Worm (Caenorhabditis elegans): ENCODE results near the gene nhr-12.

DNA sequence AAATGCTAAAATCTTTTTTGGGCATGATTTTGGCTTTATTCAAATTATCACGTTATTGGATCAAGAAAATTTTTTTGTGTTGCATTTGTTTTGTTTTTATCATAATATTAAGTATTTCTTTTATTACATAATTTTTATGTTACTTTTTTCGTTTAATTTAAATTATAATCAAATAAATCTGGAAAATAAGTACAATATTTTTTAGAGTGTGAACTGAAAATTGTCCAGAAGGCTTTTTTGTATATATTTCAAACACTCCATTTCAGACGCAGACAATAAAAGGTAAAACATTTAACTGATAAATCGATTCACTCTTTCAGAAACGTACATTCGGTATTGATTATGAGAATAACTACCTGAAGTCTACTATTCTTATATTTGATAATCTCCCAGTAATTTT is 23.5 kb upstream of the nhr-12 start, which contains the start of gene C08B6.11:
- no peak for TF ChIP-seq unc-62 (GFP tag; optimal IDR thresholded peaks at IDR 0.05)
- TF ChIP-seq tlf-1 (GFP tag; optimal IDR thresholded peaks at IDR 0.05), result no peak
- no peak for TF ChIP-seq madf-3 (GFP tag; IDR thresholded peaks at IDR 0.05)
- TF ChIP-seq F23B12.7 (tag; optimal IDR thresholded peaks at IDR 0.05; ENCODE audit: insufficient read depth), result no peak
- TF ChIP-seq mxl-1 (tag; optimal IDR thresholded peaks at IDR 0.05), result no peak
- TF ChIP-seq snpc-4 (GFP tag; optimal IDR thresholded peaks at IDR 0.05), result no peak
- TF ChIP-seq snpc-4 (tag; optimal IDR thresholded peaks at IDR 0.05), result no peak

All from whole organism, young adult.